Fruit fly (Drosophila melanogaster) whole organism, wandering third instar larva: ENCODE measurements around the gene Drsl1.

ENCODE experiments used
- Abd-B ChIP-seq: fragments of >200 bp; optimal IDR thresholded peaks from 2 replicates; lab custom pipeline; 2017; ENCODE audit warnings: missing biosample characterization, missing genetic modification characterization
- Dif ChIP-seq: fragments of 200-275, 200-300 bp; sonication (Bioruptor generic); optimal IDR thresholded peaks from 2 replicates; lab custom pipeline; 2018; ENCODE audit warnings: missing biosample characterization, missing genetic modification characterization; ENCODE audit not compliant: partially characterized antibody
- HLH106 ChIP-seq: fragments of 200-800 bp; optimal IDR thresholded peaks from 3 replicates; lab custom pipeline; 2019; ENCODE audit warnings: missing biosample characterization, mild to moderate bottlenecking, missing genetic modification characterization, moderate library complexity
- Hnf4 ChIP-seq: fragments of 200-800 bp; sonication (Bioruptor generic); optimal IDR thresholded peaks from 2 replicates; lab custom pipeline; 2016; ENCODE audit warnings: missing biosample characterization, mild to moderate bottlenecking, missing genetic modification characterization
- Hr83 ChIP-seq: fragments of 200-300 bp; sonication (Bioruptor generic); optimal IDR thresholded peaks from 2 replicates; lab custom pipeline; 2016; ENCODE audit warnings: missing biosample characterization, mild to moderate bottlenecking, missing genetic modification characterization, moderate library complexity; ENCODE audit not compliant: poor library complexity, severe bottlenecking
- Jra ChIP-seq: sonication (Bioruptor generic); optimal IDR thresholded peaks from 2 replicates; lab custom pipeline; 2016; ENCODE audit warnings: missing biosample characterization, missing genetic modification characterization
- Myc ChIP-seq: fragments of >200 bp; optimal IDR thresholded peaks from 2 replicates; lab custom pipeline; 2017
- OdsH ChIP-seq: fragments of 200-800 bp; sonication (Bioruptor generic); optimal IDR thresholded peaks from 2 replicates; lab custom pipeline; 2016; ENCODE audit warnings: missing biosample characterization, mild to moderate bottlenecking, missing genetic modification characterization
- dmrt93B ChIP-seq: fragments of 200-800 bp; sonication (Bioruptor generic); optimal IDR thresholded peaks from 2 replicates; lab custom pipeline; 2018; ENCODE audit warnings: missing biosample characterization, mild to moderate bottlenecking, missing genetic modification characterization
- foxo ChIP-seq, 2 experiments: fragments of 200-800 bp; sonication (Bioruptor generic); optimal IDR thresholded peaks; 2 replicates in 1 of 2; 3 replicates in 1 of 2; lab custom pipeline; 2016 to 2017; ENCODE audit warnings: missing biosample characterization in 2 of 2, missing genetic modification characterization in 2 of 2
- jim ChIP-seq: fragments of 175-275, 200-325 bp; sonication (Bioruptor generic); optimal IDR thresholded peaks from 2 replicates; lab custom pipeline; 2016; ENCODE audit warnings: missing biosample characterization, mild to moderate bottlenecking, missing genetic modification characterization
- pan ChIP-seq: fragments of >200 bp; optimal IDR thresholded peaks from 2 replicates; lab custom pipeline; 2017
- tai ChIP-seq: sonication (Bioruptor generic); optimal IDR thresholded peaks from 2 replicates; lab custom pipeline; 2016; ENCODE audit warnings: missing biosample characterization, missing genetic modification characterization
- usp ChIP-seq: fragments of >200 bp; optimal IDR thresholded peaks from 2 replicates; lab custom pipeline; 2017; ENCODE audit warnings: missing biosample characterization, missing genetic modification characterization

DNA sequence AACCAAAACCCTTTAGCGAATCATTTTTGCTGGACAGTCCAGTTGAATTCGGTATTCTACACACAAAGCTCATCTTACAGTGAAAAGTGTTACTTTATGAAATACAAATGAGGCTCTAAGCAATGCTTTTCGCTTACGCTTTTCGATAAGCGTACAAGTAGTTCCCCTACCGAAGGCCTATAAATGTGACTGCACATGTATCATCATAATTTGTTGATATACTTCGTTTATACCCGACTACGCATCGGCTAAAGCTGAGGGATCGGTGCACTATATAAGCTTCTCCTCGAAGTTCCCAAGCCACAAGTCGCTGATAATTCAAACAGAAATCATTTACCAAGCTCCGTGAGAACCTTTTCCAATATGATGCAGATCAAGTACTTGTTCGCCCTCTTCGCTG, 33.7 kb upstream of the Drsl1 start, which contains the start of gene Drs:
- TF ChIP-seq OdsH = no peak
- TF ChIP-seq dmrt93B (GFP tag; lab: Kevin White, UChicago) = no peak
- no peak for TF ChIP-seq Jra
- TF ChIP-seq Dif (GFP tag; lab: Kevin White, UChicago) = no peak
- no peak for TF ChIP-seq jim (GFP tag; lab: Kevin White, UChicago)
- no peak for TF ChIP-seq HLH106 (tag; lab: Kevin White, UChicago)
- TF ChIP-seq Hnf4 = no peak
- no peak for TF ChIP-seq usp (GFP tag; lab: Kevin White, UChicago)
- no peak for TF ChIP-seq Myc (lab: Kevin White, UChicago)
- TF ChIP-seq Abd-B = no peak
- no peak for TF ChIP-seq tai (GFP tag; lab: Kevin White, UChicago)
- TF ChIP-seq pan (lab: Kevin White, UChicago) = no peak
- no peak for TF ChIP-seq Hr83 (GFP tag; lab: Kevin White, UChicago)
- no peak for TF ChIP-seq foxo (GFP tag; optimal IDR thresholded peaks at IDR 0.05; lab: Kevin White, UChicago)
